Worm (Caenorhabditis elegans) whole organism, L2 larva: Measurements from ENCODE around the gene bris-1.

ENCODE experiments used
- C34F6.9 ChIP-seq: fragments of 150-350 bp; optimal IDR thresholded peaks from 2 replicates; lab custom pipeline; 2014; ENCODE audit warnings: missing biosample characterization, missing genetic modification characterization
- F13H6.1 ChIP-seq: sonication (generic microtip); optimal IDR thresholded peaks from 2 replicates; lab custom pipeline; 2016; ENCODE audit warnings: missing genetic modification characterization, missing compliant biosample characterization
- R02D3.7 ChIP-seq: fragments of 150-350 bp; optimal IDR thresholded peaks from 2 replicates; lab custom pipeline; 2014; ENCODE audit warnings: missing biosample characterization, missing genetic modification characterization
- Y55F3AM.14 ChIP-seq: fragments of 200-800 bp; sonication (Bioruptor generic); optimal IDR thresholded peaks from 2 replicates; lab custom pipeline; 2018; ENCODE audit warnings: mild to moderate bottlenecking, missing genetic modification characterization, missing compliant biosample characterization
- ZK546.5 ChIP-seq: sonication (generic microtip); optimal IDR thresholded peaks from 2 replicates; lab custom pipeline; 2017; ENCODE audit warnings: missing biosample characterization, missing genetic modification characterization
- alr-1 ChIP-seq: fragments of 150-350 bp; optimal IDR thresholded peaks from 2 replicates; lab custom pipeline; 2014; ENCODE audit warnings: missing biosample characterization, missing genetic modification characterization
- ama-1 ChIP-seq: fragments of 150-350 bp; optimal IDR thresholded peaks from 2 replicates; lab custom pipeline; 2018; ENCODE audit warnings: inconsistent platforms
- blmp-1 ChIP-seq: sonication (generic microtip); optimal IDR thresholded peaks from 2 replicates; lab custom pipeline; 2017; ENCODE audit warnings: missing genetic modification characterization, mild to moderate bottlenecking, missing compliant biosample characterization, antibody characterized with exemption, moderate library complexity; ENCODE audit not compliant: insufficient read depth
- ceh-16 ChIP-seq: fragments of 150-350 bp; optimal IDR thresholded peaks from 2 replicates; lab custom pipeline; 2014; ENCODE audit warnings: missing biosample characterization, missing genetic modification characterization
- ceh-82 ChIP-seq: fragments of 150-350 bp; optimal IDR thresholded peaks from 2 replicates; lab custom pipeline; 2014; ENCODE audit warnings: missing biosample characterization, missing genetic modification characterization
- crh-2 ChIP-seq: sonication (generic microtip); optimal IDR thresholded peaks from 2 replicates; lab custom pipeline; 2017; ENCODE audit warnings: missing biosample characterization, missing genetic modification characterization
- dmd-4 ChIP-seq: sonication (generic microtip); optimal IDR thresholded peaks from 2 replicates; lab custom pipeline; 2017; ENCODE audit warnings: missing biosample characterization, missing genetic modification characterization
- elt-1 ChIP-seq: fragments of 150-350 bp; optimal IDR thresholded peaks from 2 replicates; lab custom pipeline; 2014; ENCODE audit warnings: missing biosample characterization, missing genetic modification characterization
- elt-3 ChIP-seq: sonication (generic microtip); optimal IDR thresholded peaks from 2 replicates; lab custom pipeline; 2017; ENCODE audit warnings: missing biosample characterization, missing genetic modification characterization
- fos-1 ChIP-seq: fragments of 150-350 bp; optimal IDR thresholded peaks from 2 replicates; lab custom pipeline; 2014; ENCODE audit warnings: missing biosample characterization, missing genetic modification characterization
- gmeb-1 ChIP-seq: fragments of 150-350 bp; optimal IDR thresholded peaks from 2 replicates; lab custom pipeline; 2014; ENCODE audit warnings: missing biosample characterization, missing genetic modification characterization
- lin-39 ChIP-seq: fragments of 150-350 bp; optimal IDR thresholded peaks from 2 replicates; lab custom pipeline; 2014; ENCODE audit warnings: missing biosample characterization, missing genetic modification reagents, missing genetic modification characterization
- mbf-1 ChIP-seq: sonication (generic microtip); optimal IDR thresholded peaks from 2 replicates; lab custom pipeline; 2017; ENCODE audit warnings: missing biosample characterization, missing genetic modification characterization
- mdl-1 ChIP-seq, 2 experiments: fragments of 150-350 bp in 1 of 2; sonication (generic microtip) in 1 of 2; optimal IDR thresholded peaks; 2 replicates each; lab custom pipeline; 2017; ENCODE audit warnings: missing biosample characterization in 2 of 2, missing genetic modification characterization in 2 of 2
- nhr-10 ChIP-seq: sonication (generic microtip); optimal IDR thresholded peaks from 2 replicates; lab custom pipeline; 2017; ENCODE audit warnings: missing biosample characterization, missing genetic modification characterization
- nhr-11 ChIP-seq: fragments of 150-350 bp; optimal IDR thresholded peaks from 2 replicates; lab custom pipeline; 2014; ENCODE audit warnings: missing biosample characterization, missing genetic modification characterization
- nhr-129 ChIP-seq: fragments of 150-350 bp; optimal IDR thresholded peaks from 2 replicates; lab custom pipeline; 2014; ENCODE audit warnings: missing biosample characterization, missing genetic modification characterization
- nhr-21 ChIP-seq: fragments of 150-350 bp; optimal IDR thresholded peaks from 2 replicates; lab custom pipeline; 2014; ENCODE audit warnings: missing biosample characterization, missing genetic modification characterization
- nhr-23 ChIP-seq: fragments of 150-350 bp; optimal IDR thresholded peaks from 2 replicates; lab custom pipeline; 2014; ENCODE audit warnings: missing biosample characterization, missing genetic modification reagents, missing genetic modification characterization
- nhr-237 ChIP-seq: fragments of 150-350 bp; optimal IDR thresholded peaks from 2 replicates; lab custom pipeline; 2014; ENCODE audit warnings: missing biosample characterization, missing genetic modification characterization
- nhr-25 ChIP-seq: fragments of 150-350 bp; sonication (generic microtip); optimal IDR thresholded peaks from 3 replicates; lab custom pipeline; 2014; ENCODE audit warnings: missing biosample characterization, missing genetic modification characterization
- nhr-6 ChIP-seq: fragments of 150-350 bp; optimal IDR thresholded peaks from 2 replicates; lab custom pipeline; 2014; ENCODE audit warnings: missing biosample characterization, missing genetic modification characterization
- nhr-77 ChIP-seq: fragments of 150-350 bp; optimal IDR thresholded peaks from 2 replicates; lab custom pipeline; 2014; ENCODE audit warnings: missing biosample characterization, missing genetic modification characterization
- peb-1 ChIP-seq: fragments of 150-350 bp; optimal IDR thresholded peaks from 2 replicates; lab custom pipeline; 2014; ENCODE audit warnings: missing biosample characterization, missing genetic modification characterization
- sem-4 ChIP-seq: fragments of 150-350 bp; optimal IDR thresholded peaks from 2 replicates; lab custom pipeline; 2014; ENCODE audit warnings: missing biosample characterization, missing genetic modification reagents, missing genetic modification characterization
- skn-1 ChIP-seq: sonication (generic microtip); optimal IDR thresholded peaks from 2 replicates; lab custom pipeline; 2017; ENCODE audit warnings: missing biosample characterization, missing genetic modification characterization
- sma-9 ChIP-seq, 2 experiments: fragments of 150-350 bp in 1 of 2; sonication (generic microtip) in 1 of 2; optimal IDR thresholded peaks; 2 replicates each; lab custom pipeline; 2014 to 2016; ENCODE audit warnings: missing genetic modification characterization in 2 of 2, mild to moderate bottlenecking in 1 of 2, missing biosample characterization in 1 of 2, missing compliant biosample characterization in 1 of 2, missing genetic modification reagents in 1 of 2, moderate library complexity in 1 of 2
- unc-55 ChIP-seq: fragments of 150-350 bp; sonication (generic microtip); optimal IDR thresholded peaks from 3 replicates; lab custom pipeline; 2014; ENCODE audit warnings: missing biosample characterization, missing genetic modification reagents, missing genetic modification characterization
- unc-62 ChIP-seq: fragments of 150-350 bp; optimal IDR thresholded peaks from 2 replicates; lab custom pipeline; 2014; ENCODE audit warnings: missing biosample characterization, missing genetic modification reagents, missing genetic modification characterization
- zag-1 ChIP-seq: fragments of 150-350 bp; optimal IDR thresholded peaks from 2 replicates; lab custom pipeline; 2014; ENCODE audit warnings: missing biosample characterization, missing genetic modification characterization
- ztf-1 ChIP-seq: fragments of 200-800 bp; sonication (Bioruptor generic); conservative IDR thresholded peaks from 2 replicates; pipeline ENCODE4 v1.3.6; 2022; ENCODE audit warnings: missing genetic modification characterization, missing compliant biosample characterization
- ztf-4 ChIP-seq: fragments of 150-350 bp; optimal IDR thresholded peaks from 2 replicates; lab custom pipeline; 2014; ENCODE audit warnings: missing biosample characterization, missing genetic modification characterization

The bris-1 gene

DNA sequence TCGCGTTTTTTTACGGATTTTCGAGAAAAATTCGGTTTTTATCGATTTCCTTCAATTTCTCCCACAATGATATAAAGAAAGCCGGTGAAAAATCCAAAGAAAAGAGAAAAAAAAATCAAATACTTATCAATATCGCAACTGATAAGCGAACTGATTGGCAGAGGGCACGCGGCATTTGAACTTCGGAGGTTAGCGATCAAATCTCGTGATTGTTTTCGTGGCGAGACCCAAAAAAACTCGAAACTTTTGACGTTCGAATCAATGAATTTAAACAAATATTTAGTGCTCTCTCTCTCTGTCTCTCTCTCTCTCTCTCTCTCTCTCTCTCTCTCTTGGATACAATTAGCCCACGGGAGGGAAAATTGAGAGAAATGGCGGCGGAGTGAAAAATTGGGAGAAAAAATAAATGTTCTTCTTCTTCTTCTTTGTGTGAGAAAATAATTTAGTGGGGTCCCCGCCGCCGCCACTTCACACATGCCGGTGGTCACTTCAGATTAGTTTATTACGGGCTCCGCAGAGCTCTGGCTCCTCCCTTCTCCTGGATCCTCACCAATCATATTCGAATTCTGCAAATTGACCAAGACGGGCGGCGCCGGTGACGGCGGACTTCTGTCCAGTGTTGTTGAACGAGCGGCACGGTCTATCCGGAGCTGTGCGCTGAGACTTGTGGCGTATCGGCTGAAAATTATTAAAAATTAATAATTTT, 4.4 kb downstream of the bris-1 start:
- TF ChIP-seq nhr-129 (tag; lab: Kevin White, UChicago) (no peak), ceh-16 (tag; lab: Kevin White, UChicago) (no peak), gmeb-1 (tag; lab: Kevin White, UChicago) (peak; percentile 27), C34F6.9 (tag; lab: Kevin White, UChicago) (peak; percentile 12), fos-1 (tag; lab: Kevin White, UChicago) (peak; percentile 21), ceh-82 (tag; lab: Kevin White, UChicago) (no peak), sma-9 (GFP tag; optimal IDR thresholded peaks at IDR 0.05; lab: Kevin White, UChicago) (peak; percentile 59), sma-9 (tag; optimal IDR thresholded peaks at IDR 0.05; lab: Kevin White, UChicago) (no peak), crh-2 (tag; lab: Kevin White, UChicago) (peak; percentile 20), nhr-11 (no peak), nhr-77 (tag; lab: Kevin White, UChicago) (no peak)

DNA sequence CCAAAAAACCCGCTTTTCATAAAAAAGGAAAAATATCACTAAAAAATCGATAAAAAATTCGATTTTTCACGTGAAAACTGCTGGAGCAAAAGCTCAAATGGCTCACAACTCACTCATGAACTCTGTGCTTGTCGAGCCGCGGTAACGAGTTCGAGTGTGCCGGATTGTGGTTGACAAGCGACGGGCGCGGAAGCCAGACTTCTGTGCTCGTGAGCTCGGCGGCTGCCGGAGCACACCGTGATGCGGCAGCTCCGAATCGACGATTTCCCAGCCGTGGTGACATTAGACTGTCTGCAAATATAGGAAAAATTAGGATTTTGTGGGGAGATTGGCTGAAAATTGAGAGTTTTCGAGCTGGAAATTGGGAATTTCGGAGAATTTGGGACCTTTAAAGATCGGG, 6.3 kb downstream of the bris-1 start:
- TF ChIP-seq peb-1 (tag; lab: Kevin White, UChicago): no peak
- no peak for TF ChIP-seq lin-39 (tag; lab: Kevin White, UChicago)
- TF ChIP-seq ZK546.5 (tag; lab: Kevin White, UChicago): no peak
- TF ChIP-seq nhr-21: no peak
- no peak for TF ChIP-seq elt-1
- TF ChIP-seq elt-3: no peak
- no peak for TF ChIP-seq nhr-23 (tag; lab: Kevin White, UChicago)
- no peak for TF ChIP-seq alr-1
- no peak for TF ChIP-seq nhr-10 (tag; lab: Kevin White, UChicago)
- TF ChIP-seq unc-62 (GFP tag; lab: Kevin White, UChicago): no peak
- no peak for TF ChIP-seq nhr-129 (tag; lab: Kevin White, UChicago)
- no peak for TF ChIP-seq nhr-77 (tag; lab: Kevin White, UChicago)
- no peak for TF ChIP-seq unc-55 (GFP tag; lab: Kevin White, UChicago)
- no peak for TF ChIP-seq nhr-25 (tag; lab: Kevin White, UChicago)
- TF ChIP-seq R02D3.7 (tag; lab: Kevin White, UChicago): no peak
- TF ChIP-seq mbf-1 (tag; lab: Kevin White, UChicago): no peak
- TF ChIP-seq Y55F3AM.14 (GFP tag; lab: Kevin White, UChicago): no peak
- no peak for TF ChIP-seq C34F6.9 (tag; lab: Kevin White, UChicago)
- TF ChIP-seq sem-4: no peak

DNA sequence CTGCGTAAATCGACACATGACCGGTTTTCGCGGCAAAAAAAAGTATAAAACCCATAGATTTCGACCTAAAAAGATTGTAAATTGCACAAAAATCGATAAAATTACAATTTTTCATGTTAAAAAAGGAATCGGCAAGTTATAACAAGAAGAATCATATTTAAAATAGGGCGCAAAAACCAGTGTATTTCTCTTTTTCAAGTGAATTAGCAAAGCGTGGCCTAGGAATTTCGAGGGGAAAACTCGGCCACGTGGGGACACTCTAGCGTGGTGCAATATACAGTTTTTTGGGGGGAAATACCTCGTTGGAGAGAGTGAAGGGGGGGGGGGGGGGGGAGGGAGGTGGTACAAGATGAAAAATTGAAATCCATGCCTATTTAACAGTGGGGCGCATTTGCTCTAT, 11.6 kb downstream of the bris-1 start:
- TF ChIP-seq ceh-82 (tag; lab: Kevin White, UChicago) (no peak), dmd-4 (tag; lab: Kevin White, UChicago) (no peak), unc-55 (GFP tag; lab: Kevin White, UChicago) (no peak), nhr-6 (tag; lab: Kevin White, UChicago) (no peak), fos-1 (tag; lab: Kevin White, UChicago) (no peak), gmeb-1 (tag; lab: Kevin White, UChicago) (no peak), ceh-16 (tag; lab: Kevin White, UChicago) (no peak), sem-4 (no peak), ama-1 (lab: Kevin White, UChicago) (no peak), elt-3 (no peak), nhr-25 (tag; lab: Kevin White, UChicago) (no peak), ztf-4 (no peak), nhr-237 (tag; lab: Kevin White, UChicago) (no peak), skn-1 (tag; lab: Kevin White, UChicago) (no peak), zag-1 (tag; lab: Kevin White, UChicago) (no peak)

DNA sequence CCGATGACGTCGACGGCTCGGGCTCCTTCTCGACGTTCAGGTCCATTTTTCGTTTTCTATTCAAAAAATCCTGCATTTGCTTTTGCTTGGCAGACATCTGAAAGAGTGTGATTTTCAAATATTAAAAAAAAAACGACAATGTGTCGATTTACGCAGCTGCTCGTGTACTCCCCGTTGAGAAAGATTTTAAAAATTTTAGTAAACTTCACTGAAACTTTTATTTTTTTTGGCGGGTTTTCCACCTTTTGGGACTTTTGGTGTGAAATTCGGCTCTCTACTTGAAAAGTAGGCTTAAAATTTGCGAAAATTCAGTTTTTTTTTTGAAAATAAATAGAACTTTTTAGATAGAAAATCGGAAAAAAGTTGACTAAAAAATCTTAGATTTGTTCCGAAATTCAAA, 12.0 kb downstream of the bris-1 start, which contains the start of gene M02B7.7:
TSS of gene M02B7.7 (minus strand) at position 101 of the 400 bp plus-strand sequence.
- no peak for TF ChIP-seq ztf-1 (GFP tag; lab: Robert Waterston, UW)
- TF ChIP-seq fos-1 (tag; lab: Kevin White, UChicago): no peak
- TF ChIP-seq R02D3.7 (tag; lab: Kevin White, UChicago): no peak
- no peak for TF ChIP-seq nhr-129 (tag; lab: Kevin White, UChicago)
- no peak for TF ChIP-seq unc-62 (GFP tag; lab: Kevin White, UChicago)
- no peak for TF ChIP-seq nhr-21
- no peak for TF ChIP-seq F13H6.1 (tag; lab: Kevin White, UChicago)
- TF ChIP-seq ztf-4: no peak
- TF ChIP-seq nhr-11: no peak
- TF ChIP-seq nhr-23 (tag; lab: Kevin White, UChicago): no peak
- TF ChIP-seq mdl-1 (tag; optimal IDR thresholded peaks at IDR 0.05; lab: Kevin White, UChicago): no peak
- TF ChIP-seq Y55F3AM.14 (GFP tag; lab: Kevin White, UChicago): no peak
- TF ChIP-seq blmp-1 (tag; lab: Kevin White, UChicago): no peak
- TF ChIP-seq sem-4: no peak
- no peak for TF ChIP-seq gmeb-1 (tag; lab: Kevin White, UChicago)
- no peak for TF ChIP-seq peb-1 (tag; lab: Kevin White, UChicago)
- TF ChIP-seq unc-55 (GFP tag; lab: Kevin White, UChicago): no peak
- no peak for TF ChIP-seq nhr-237 (tag; lab: Kevin White, UChicago)
- TF ChIP-seq C34F6.9 (tag; lab: Kevin White, UChicago): no peak
